Worm (Caenorhabditis elegans): ENCODE results near the gene clec-6.

Gene clec-6

ce11 chrIII:4930154-4930679 is 43.0 kb upstream of the clec-6 start, which contains the start of gene set-2 (continued):
- TF ChIP-seq R02D3.7 (tag; optimal IDR thresholded peaks at IDR 0.05): peak; percentile 44

- TF ChIP-seq mdl-1 (tag; optimal IDR thresholded peaks at IDR 0.05) (no peak), eor-1 (tag; optimal IDR thresholded peaks at IDR 0.05) (no peak), unc-62 (GFP tag; optimal IDR thresholded peaks at IDR 0.05) (no peak), pha-4 (tag; optimal IDR thresholded peaks at IDR 0.05) (no peak), ztf-4 (tag; optimal IDR thresholded peaks at IDR 0.05) (no peak), nhr-43 (tag; optimal IDR thresholded peaks at IDR 0.05; ENCODE audit: poor library complexity, severe bottlenecking) (no peak), nhr-237 (tag; optimal IDR thresholded peaks at IDR 0.05) (no peak), nhr-12 (tag; optimal IDR thresholded peaks at IDR 0.05) (no peak), aly-2 (tag; optimal IDR thresholded peaks at IDR 0.05) (no peak), ama-1 (optimal IDR thresholded peaks at IDR 0.05) (no peak), ceh-9 (tag; optimal IDR thresholded peaks at IDR 0.05) (no peak)
Observed at ce11 chrIII:4924134-4924533, 36.9 kb upstream of the clec-6 start.

- TF ChIP-seq lin-39 (tag; optimal IDR thresholded peaks at IDR 0.05) (peak; percentile 6), nfya-1 (tag; optimal IDR thresholded peaks at IDR 0.05; ENCODE audit: insufficient read depth) (peak; percentile 28), nhr-43 (tag; optimal IDR thresholded peaks at IDR 0.05; ENCODE audit: poor library complexity, severe bottlenecking) (peak; percentile 71)
Observed at ce11 chrIII:4922020-4922419, 34.8 kb upstream of the clec-6 start, which contains the start of gene mmab-1. Gene mmab-1 (minus strand): TSS chrIII:4922114.

DNA sequence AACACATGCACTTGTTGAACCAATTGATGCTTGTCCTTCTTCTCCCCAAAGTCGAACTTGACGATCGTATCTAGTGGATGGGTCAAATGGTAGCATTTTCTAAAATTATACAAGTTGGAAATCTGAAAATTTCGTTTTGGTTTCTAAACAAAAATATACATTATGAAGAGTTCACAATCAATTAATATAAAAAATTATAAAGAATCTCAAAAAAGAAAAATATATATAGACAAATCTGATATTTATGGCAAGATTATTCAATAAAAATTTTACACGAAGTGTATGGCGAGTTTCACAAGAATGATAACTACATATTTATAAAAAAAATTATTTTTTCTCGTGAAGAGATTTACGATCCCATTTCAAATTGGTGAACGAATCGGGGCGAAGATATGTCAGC is 33.0 kb upstream of the clec-6 start, which contains the start of gene ula-1:
Gene ula-1, minus strand, starts transcription at position 101 of the 400 bp plus-strand sequence.
- TF ChIP-seq nhr-23 (tag; optimal IDR thresholded peaks at IDR 0.05) (no peak), nhr-77 (tag; optimal IDR thresholded peaks at IDR 0.05) (no peak), elt-1 (tag; optimal IDR thresholded peaks at IDR 0.05) (no peak), ceh-16 (tag; optimal IDR thresholded peaks at IDR 0.05) (no peak)

DNA sequence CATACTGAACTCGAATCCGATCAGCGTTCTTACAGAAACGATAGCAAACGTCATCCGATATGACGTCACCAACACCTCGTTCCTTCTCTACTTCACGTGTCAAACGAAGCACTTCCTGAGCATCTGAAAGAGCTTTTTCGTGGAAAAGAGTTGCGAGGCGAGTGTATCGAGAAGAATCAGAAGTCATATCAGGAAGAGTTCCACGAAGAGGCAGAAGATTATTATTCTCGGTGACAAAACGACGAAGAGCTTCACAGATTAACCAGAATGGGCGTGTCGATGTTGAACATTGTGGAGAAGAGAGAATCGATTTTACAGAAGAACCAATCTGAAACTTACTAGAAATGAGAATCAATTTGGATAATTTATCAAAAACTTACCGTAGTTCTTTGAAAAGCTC is 31.7 kb upstream of the clec-6 start:
- TF ChIP-seq ama-1 (optimal IDR thresholded peaks at IDR 0.05) (no peak), jun-1 (tag; optimal IDR thresholded peaks at IDR 0.05) (no peak), aly-2 (tag; optimal IDR thresholded peaks at IDR 0.05) (no peak), tbx-2 (tag; optimal IDR thresholded peaks at IDR 0.05) (no peak), ZK546.5 (tag; optimal IDR thresholded peaks at IDR 0.05) (no peak), ceh-9 (tag; optimal IDR thresholded peaks at IDR 0.05) (no peak), fkh-10 (GFP tag; optimal IDR thresholded peaks at IDR 0.05) (no peak)

ce11 chrIII:4917960-4918712 is 30.9 kb upstream of the clec-6 start, which contains the start of gene rpb-8:
Gene rpb-8 (minus strand): TSS chrIII:4918008.
- no peak for TF ChIP-seq daf-12 (tag; optimal IDR thresholded peaks at IDR 0.05)
- TF ChIP-seq eor-1 (tag; optimal IDR thresholded peaks at IDR 0.05): no peak
- TF ChIP-seq elt-1 (tag; optimal IDR thresholded peaks at IDR 0.05): no peak
- TF ChIP-seq ceh-9 (tag; optimal IDR thresholded peaks at IDR 0.05): no peak
- no peak for TF ChIP-seq nhr-12 (tag; optimal IDR thresholded peaks at IDR 0.05)
- peak; percentile 66 for TF ChIP-seq nhr-23 (tag; optimal IDR thresholded peaks at IDR 0.05)
- TF ChIP-seq pha-4 (tag; optimal IDR thresholded peaks at IDR 0.05): peak; percentile 71
- TF ChIP-seq nhr-25 (tag; optimal IDR thresholded peaks at IDR 0.05): peak; percentile 8
- TF ChIP-seq pqm-1 (tag; optimal IDR thresholded peaks at IDR 0.05): no peak
- no peak for TF ChIP-seq nhr-237 (tag; optimal IDR thresholded peaks at IDR 0.05)
- TF ChIP-seq mdl-1 (tag; optimal IDR thresholded peaks at IDR 0.05): no peak
- TF ChIP-seq unc-39 (tag; optimal IDR thresholded peaks at IDR 0.05): no peak
- TF ChIP-seq ceh-28 (tag; optimal IDR thresholded peaks at IDR 0.05): no peak
- no peak for TF ChIP-seq fkh-10 (GFP tag; optimal IDR thresholded peaks at IDR 0.05)
- no peak for TF ChIP-seq skn-1 (tag; optimal IDR thresholded peaks at IDR 0.05)
- TF ChIP-seq nfya-1 (tag; optimal IDR thresholded peaks at IDR 0.05; ENCODE audit: insufficient read depth): peak; percentile 72
- no peak for TF ChIP-seq ZK546.5 (tag; optimal IDR thresholded peaks at IDR 0.05)
- peak; percentile 3 for TF ChIP-seq elt-2 (tag; optimal IDR thresholded peaks at IDR 0.05)
- no peak for TF ChIP-seq fkh-2 (tag; optimal IDR thresholded peaks at IDR 0.05)
- no peak for TF ChIP-seq aly-2 (tag; optimal IDR thresholded peaks at IDR 0.05)
- TF ChIP-seq sea-2 (GFP tag; optimal IDR thresholded peaks at IDR 0.05): no peak
- TF ChIP-seq elt-3 (tag; optimal IDR thresholded peaks at IDR 0.05): no peak
- no peak for TF ChIP-seq R02D3.7 (tag; optimal IDR thresholded peaks at IDR 0.05)
- no peak for TF ChIP-seq mml-1 (tag; optimal IDR thresholded peaks at IDR 0.05)
- TF ChIP-seq nhr-11 (tag; optimal IDR thresholded peaks at IDR 0.05): no peak
- no peak for TF ChIP-seq nhr-43 (tag; optimal IDR thresholded peaks at IDR 0.05; ENCODE audit: poor library complexity, severe bottlenecking)
- TF ChIP-seq tbx-2 (tag; optimal IDR thresholded peaks at IDR 0.05): no peak
- no peak for TF ChIP-seq nhr-67 (tag; optimal IDR thresholded peaks at IDR 0.05)
- TF ChIP-seq zag-1 (tag; optimal IDR thresholded peaks at IDR 0.05): no peak
- TF ChIP-seq lin-39 (tag; optimal IDR thresholded peaks at IDR 0.05): peak; percentile 61
- no peak for TF ChIP-seq ceh-82 (tag; optimal IDR thresholded peaks at IDR 0.05)
- no peak for TF ChIP-seq lsy-12 (tag; optimal IDR thresholded peaks at IDR 0.05)
- no peak for TF ChIP-seq nhr-28 (tag; optimal IDR thresholded peaks at IDR 0.05)
- peak; percentile 38 for TF ChIP-seq ama-1 (optimal IDR thresholded peaks at IDR 0.05)

Data from whole organism, L3 larva.